Fruit fly (Drosophila melanogaster): Measurements from ENCODE around the gene CG15784.

CG15784 gene

DNA sequence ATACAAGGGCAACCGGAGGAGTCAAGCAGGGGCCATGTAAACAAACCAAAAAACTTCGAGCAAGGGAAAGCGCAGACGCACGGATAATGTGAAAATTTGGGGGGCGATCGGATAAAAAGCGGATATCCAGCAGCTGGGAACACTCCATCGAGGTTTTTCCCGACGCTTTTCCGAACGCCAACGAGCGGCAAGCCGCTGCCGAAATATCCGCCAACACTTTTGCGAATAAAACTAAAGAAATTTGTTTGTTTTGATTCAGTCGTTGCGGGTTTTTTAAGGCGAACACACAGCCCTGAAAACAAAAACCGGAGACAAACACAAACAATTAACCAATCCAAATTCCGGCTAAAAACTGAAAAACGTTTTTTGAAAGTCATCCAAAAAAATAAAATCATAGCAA lies 17.0 kb downstream of the CG15784 start, which contains the start of gene SPR:
TSS of gene SPR (plus strand) at position 253 of the 400 bp plus-strand sequence.
- TF ChIP-seq dmrt93B (GFP tag; optimal IDR thresholded peaks at IDR 0.05) (no peak), HLH106 (tag; optimal IDR thresholded peaks at IDR 0.05) (no peak), Hnf4 (GFP tag; optimal IDR thresholded peaks at IDR 0.05) (no peak), pan (optimal IDR thresholded peaks at IDR 0.05) (no peak), lola (GFP tag; optimal IDR thresholded peaks at IDR 0.05) (no peak), ey (GFP tag; optimal IDR thresholded peaks at IDR 0.05) (no peak), Myc (optimal IDR thresholded peaks at IDR 0.05) (no peak), Dfd (GFP tag; optimal IDR thresholded peaks at IDR 0.05) (no peak), dl (GFP tag; optimal IDR thresholded peaks at IDR 0.05; ENCODE audit: insufficient read depth in 1 of 2, partially characterized antibody in 2 of 2) (no peak), rgr (GFP tag; optimal IDR thresholded peaks at IDR 0.05) (no peak), sage (GFP tag; optimal IDR thresholded peaks at IDR 0.05) (no peak), jim (GFP tag; optimal IDR thresholded peaks at IDR 0.05) (no peak), brk (GFP tag; optimal IDR thresholded peaks at IDR 0.05) (no peak), Hr83 (GFP tag; optimal IDR thresholded peaks at IDR 0.05; ENCODE audit: poor library complexity, severe bottlenecking) (no peak), Rel (GFP tag; optimal IDR thresholded peaks at IDR 0.05) (no peak), Rel (tag; optimal IDR thresholded peaks at IDR 0.05) (no peak), woc (GFP tag; optimal IDR thresholded peaks at IDR 0.05) (no peak), foxo (GFP tag; optimal IDR thresholded peaks at IDR 0.05) (no peak), CG32264 (GFP tag; optimal IDR thresholded peaks at IDR 0.05) (no peak)

All from whole organism, wandering third instar larva.